Fruit fly (Drosophila melanogaster) whole organism, wandering third instar larva: Measurements from ENCODE around the gene Gr61a.
A peak's percentile ranks its signal among the peaks of the same experiment; 100 is the strongest.

Experiments
- Sp1 ChIP-seq: fragments of 200-800 bp; sonication (Bioruptor generic); optimal IDR thresholded peaks from 3 replicates; lab custom pipeline; 2019; ENCODE audit warnings: missing biosample characterization, mild to moderate bottlenecking, missing genetic modification characterization, moderate library complexity
- brk ChIP-seq: fragments of 200-800 bp; sonication (Bioruptor generic); optimal IDR thresholded peaks from 2 replicates; lab custom pipeline; 2016; ENCODE audit warnings: missing biosample characterization, mild to moderate bottlenecking, missing genetic modification characterization
- pan ChIP-seq: fragments of >200 bp; optimal IDR thresholded peaks from 2 replicates; lab custom pipeline; 2017
- psq ChIP-seq: fragments of 200-800 bp; sonication (Bioruptor generic); optimal IDR thresholded peaks from 3 replicates; lab custom pipeline; 2017; ENCODE audit warnings: missing biosample characterization, mild to moderate bottlenecking, missing genetic modification characterization, moderate library complexity
- usp ChIP-seq: fragments of >200 bp; optimal IDR thresholded peaks from 2 replicates; lab custom pipeline; 2017; ENCODE audit warnings: missing biosample characterization, missing genetic modification characterization

dm6 chr3L:804557-805260, 36.5 kb upstream of the Gr61a start:
- no peak for TF ChIP-seq usp (GFP tag; lab: Kevin White, UChicago)
- TF ChIP-seq psq: peak; percentile 18
- no peak for TF ChIP-seq pan (lab: Kevin White, UChicago)
- TF ChIP-seq Sp1 (GFP tag; lab: Kevin White, UChicago): peak; percentile 51
- no peak for TF ChIP-seq brk (GFP tag; lab: Kevin White, UChicago)
